Fruit fly (Drosophila melanogaster) whole organism, embryonic: Measurements from ENCODE around the gene Ada1-2.

ENCODE experiments used
- Adf1 ChIP-seq: fragments of 200-800 bp; sonication (Bioruptor generic); IDR thresholded peaks from 2 replicates; pipeline ENCODE4 v1.3.6; 2022; ENCODE audit warnings: missing biosample characterization, missing genetic modification characterization
- Bteb2 ChIP-seq: fragments of 200-800 bp; sonication (Bioruptor generic); optimal IDR thresholded peaks from 2 replicates; lab custom pipeline; 2016; ENCODE audit warnings: missing biosample characterization, missing genetic modification characterization
- CG10274 ChIP-seq: fragments of 200-800 bp; sonication (Bioruptor generic); optimal IDR thresholded peaks from 3 replicates; lab custom pipeline; 2017; ENCODE audit warnings: missing biosample characterization, mild to moderate bottlenecking, missing genetic modification characterization
- CG10654 ChIP-seq: fragments of 200-800 bp; sonication (Bioruptor generic); optimal IDR thresholded peaks from 2 replicates; lab custom pipeline; 2016; ENCODE audit warnings: missing biosample characterization, missing genetic modification characterization
- CG10979 ChIP-seq: fragments of 200-800 bp; sonication (Bioruptor generic); optimal IDR thresholded peaks from 2 replicates; lab custom pipeline; 2018; ENCODE audit warnings: missing biosample characterization, mild to moderate bottlenecking, missing genetic modification characterization, moderate library complexity
- CG11504 ChIP-seq: fragments of 200-800 bp; sonication (Bioruptor generic); optimal IDR thresholded peaks from 3 replicates; lab custom pipeline; 2019; ENCODE audit warnings: missing biosample characterization, mild to moderate bottlenecking, missing genetic modification characterization, moderate library complexity
- CG11695 ChIP-seq: fragments of 200-800 bp; sonication (Bioruptor generic); IDR thresholded peaks from 3 replicates; pipeline ENCODE4 v1.3.6; 2022; ENCODE audit warnings: missing biosample characterization, missing genetic modification characterization
- CG13296 ChIP-seq: fragments of 200-800 bp; sonication (Bioruptor generic); optimal IDR thresholded peaks from 3 replicates; lab custom pipeline; 2018; ENCODE audit warnings: missing biosample characterization, mild to moderate bottlenecking, missing genetic modification characterization
- CG14710 ChIP-seq: fragments of 200-800 bp; sonication (Bioruptor generic); optimal IDR thresholded peaks from 3 replicates; lab custom pipeline; 2019; ENCODE audit warnings: missing biosample characterization, mild to moderate bottlenecking, missing genetic modification characterization, moderate library complexity
- CG1603 ChIP-seq: fragments of 200-800 bp; sonication (Bioruptor generic); optimal IDR thresholded peaks from 2 replicates; lab custom pipeline; 2019; ENCODE audit warnings: missing biosample characterization, mild to moderate bottlenecking, missing genetic modification characterization, moderate library complexity
- CG1647 ChIP-seq: fragments of 200-800 bp; sonication (Bioruptor generic); optimal IDR thresholded peaks from 3 replicates; lab custom pipeline; 2016; ENCODE audit warnings: missing biosample characterization, missing genetic modification characterization
- CG1832 ChIP-seq: fragments of 200-800 bp; sonication (Bioruptor generic); optimal IDR thresholded peaks from 2 replicates; lab custom pipeline; 2017; ENCODE audit warnings: missing biosample characterization, mild to moderate bottlenecking, missing genetic modification characterization, inconsistent platforms
- CG2116 ChIP-seq: fragments of 200-800 bp; sonication (Bioruptor generic); optimal IDR thresholded peaks from 3 replicates; lab custom pipeline; 2018; ENCODE audit warnings: missing biosample characterization, mild to moderate bottlenecking, missing genetic modification characterization
- CG2889 ChIP-seq: fragments of 200-800 bp; sonication (Bioruptor generic); IDR thresholded peaks from 3 replicates; pipeline ENCODE4 v1.3.6; 2022; ENCODE audit warnings: missing biosample characterization, missing genetic modification characterization
- CG30431 ChIP-seq: fragments of 200-800 bp; sonication (Bioruptor generic); optimal IDR thresholded peaks from 2 replicates; lab custom pipeline; 2017; ENCODE audit warnings: missing biosample characterization, missing genetic modification characterization
- CG3847 ChIP-seq: fragments of 200-800 bp; sonication (Bioruptor generic); IDR thresholded peaks from 2 replicates; pipeline ENCODE4 v1.3.6; 2022; ENCODE audit warnings: missing biosample characterization, missing genetic modification characterization
- CG4707 ChIP-seq: fragments of 200-800 bp; sonication (Bioruptor generic); optimal IDR thresholded peaks from 2 replicates; lab custom pipeline; 2018; ENCODE audit warnings: missing biosample characterization, mild to moderate bottlenecking, missing genetic modification characterization, moderate library complexity
- CG6175 ChIP-seq: fragments of 200-800 bp; sonication (Bioruptor generic); IDR thresholded peaks from 3 replicates; pipeline ENCODE4 v1.3.6; 2022; ENCODE audit warnings: missing biosample characterization, missing genetic modification characterization
- CG6272 ChIP-seq: fragments of 200-800 bp; sonication (Bioruptor generic); IDR thresholded peaks from 2 replicates; pipeline ENCODE4 v1.3.6; 2022; ENCODE audit warnings: missing biosample characterization, missing genetic modification characterization
- CG8944 ChIP-seq: fragments of 200-800 bp; sonication (Bioruptor generic); optimal IDR thresholded peaks from 3 replicates; lab custom pipeline; 2016; ENCODE audit warnings: missing biosample characterization, missing genetic modification characterization
- CG9215 ChIP-seq: fragments of 200-800 bp; sonication (Bioruptor generic); IDR thresholded peaks from 2 replicates; pipeline ENCODE4 v1.3.6; 2022; ENCODE audit warnings: missing biosample characterization, missing genetic modification characterization
- CoRest ChIP-seq: fragments of 200-800 bp; sonication (Bioruptor generic); optimal IDR thresholded peaks from 3 replicates; lab custom pipeline; 2018; ENCODE audit warnings: missing biosample characterization, mild to moderate bottlenecking, missing genetic modification characterization, moderate library complexity
- Dip2 ChIP-seq: fragments of 200-800 bp; sonication (Bioruptor generic); IDR thresholded peaks from 2 replicates; pipeline ENCODE4 v1.3.6; 2022; ENCODE audit warnings: missing biosample characterization, missing genetic modification characterization
- Dll ChIP-seq: fragments of 200-800 bp; sonication (Bioruptor generic); IDR thresholded peaks from 4 replicates; pipeline ENCODE4 v1.3.6; 2022; ENCODE audit warnings: missing biosample characterization, missing genetic modification characterization; ENCODE audit not compliant: partially characterized antibody
- Drgx ChIP-seq: fragments of 200-800 bp; sonication (Bioruptor generic); IDR thresholded peaks from 2 replicates; pipeline ENCODE4 v1.3.6; 2022; ENCODE audit warnings: missing biosample characterization, missing genetic modification characterization
- E2f2 ChIP-seq: fragments of 200-800 bp; sonication (Bioruptor generic); IDR thresholded peaks from 2 replicates; pipeline ENCODE4 v1.3.6; 2022; ENCODE audit warnings: missing biosample characterization, missing genetic modification characterization
- Ets65A ChIP-seq: fragments of 200-800 bp; sonication (Bioruptor generic); peaks from one replicate; lab custom pipeline; 2016; ENCODE audit warnings: missing biosample characterization, missing genetic modification characterization
- Ets97D ChIP-seq: fragments of 200-800 bp; sonication (Bioruptor generic); optimal IDR thresholded peaks from 3 replicates; lab custom pipeline; 2016; ENCODE audit warnings: missing biosample characterization, missing genetic modification characterization
- Fer3 ChIP-seq: fragments of 200-800 bp; sonication (Bioruptor generic); optimal IDR thresholded peaks from 2 replicates; lab custom pipeline; 2018; ENCODE audit warnings: missing biosample characterization, mild to moderate bottlenecking, missing genetic modification characterization, moderate library complexity
- Hr39 ChIP-seq: fragments of >200 bp; optimal IDR thresholded peaks from 2 replicates; lab custom pipeline; 2017
- Lhr ChIP-seq: fragments of 200-800 bp; sonication (Bioruptor generic); optimal IDR thresholded peaks from 3 replicates; lab custom pipeline; 2017; ENCODE audit warnings: mild to moderate bottlenecking, missing biosample characterization, missing genetic modification reagents, missing genetic modification characterization
- Mad ChIP-seq: fragments of 200-800 bp; sonication (Bioruptor generic); optimal IDR thresholded peaks from 2 replicates; lab custom pipeline; 2016; ENCODE audit warnings: missing biosample characterization, missing genetic modification characterization
- Med ChIP-seq: fragments of 200-800 bp; sonication (Bioruptor generic); peaks from one replicate; lab custom pipeline; 2016; ENCODE audit warnings: missing biosample characterization, missing genetic modification characterization, mild to moderate bottlenecking, inconsistent platforms, moderate library complexity
- NFAT ChIP-seq: fragments of 200-800 bp; sonication (Bioruptor generic); IDR thresholded peaks from 2 replicates; pipeline ENCODE4 v1.3.6; 2022; ENCODE audit warnings: missing biosample characterization, missing genetic modification characterization
- al ChIP-seq: fragments of 200-800 bp; sonication (Bioruptor generic); IDR thresholded peaks from 2 replicates; pipeline ENCODE4 v1.3.6; 2022; ENCODE audit warnings: missing biosample characterization, missing genetic modification characterization
- ara ChIP-seq: fragments of 200-800 bp; sonication (Bioruptor generic); IDR thresholded peaks from 2 replicates; pipeline ENCODE4 v1.3.6; 2022; ENCODE audit warnings: missing biosample characterization, missing genetic modification characterization
- gcm2 ChIP-seq: fragments of 200-800 bp; sonication (Bioruptor generic); optimal IDR thresholded peaks from 2 replicates; lab custom pipeline; 2016; ENCODE audit warnings: missing biosample characterization, missing genetic modification characterization
- gfzf ChIP-seq: fragments of 200-800 bp; sonication (Bioruptor generic); optimal IDR thresholded peaks from 2 replicates; lab custom pipeline; 2016; ENCODE audit warnings: missing biosample characterization, mild to moderate bottlenecking, missing genetic modification characterization, moderate library complexity
- grau ChIP-seq: fragments of 200-800 bp; optimal IDR thresholded peaks from 3 replicates; lab custom pipeline; 2019; ENCODE audit warnings: missing biosample characterization, mild to moderate bottlenecking, missing genetic modification characterization, moderate library complexity
- gt ChIP-seq: fragments of 200-800 bp; sonication (Bioruptor generic); IDR thresholded peaks from 2 replicates; pipeline ENCODE4 v1.3.6; 2022; ENCODE audit warnings: missing biosample characterization, missing genetic modification characterization
- hbn ChIP-seq: fragments of 200-800 bp; sonication (Bioruptor generic); IDR thresholded peaks from 2 replicates; pipeline ENCODE4 v1.3.6; 2022; ENCODE audit warnings: missing biosample characterization, missing genetic modification characterization; ENCODE audit not compliant: partially characterized antibody
- hth ChIP-seq: fragments of >200 bp; optimal IDR thresholded peaks from 2 replicates; lab custom pipeline; 2017; ENCODE audit warnings: inconsistent platforms
- lbe ChIP-seq: fragments of 200-800 bp; sonication (Bioruptor generic); optimal IDR thresholded peaks from 2 replicates; lab custom pipeline; 2016; ENCODE audit warnings: missing biosample characterization, mild to moderate bottlenecking, missing genetic modification characterization
- mirr ChIP-seq: fragments of 200-800 bp; sonication (Bioruptor generic); optimal IDR thresholded peaks from 3 replicates; lab custom pipeline; 2018; ENCODE audit warnings: missing biosample characterization, mild to moderate bottlenecking, missing genetic modification characterization
- psq ChIP-seq: fragments of 200-800 bp; sonication (Bioruptor generic); optimal IDR thresholded peaks from 2 replicates; lab custom pipeline; 2017; ENCODE audit warnings: missing biosample characterization, missing genetic modification characterization
- salm ChIP-seq: fragments of 200-800 bp; sonication (Bioruptor generic); optimal IDR thresholded peaks from 2 replicates; lab custom pipeline; 2018; ENCODE audit warnings: missing biosample characterization, mild to moderate bottlenecking, missing genetic modification characterization
- sc ChIP-seq, 3 experiments: fragments of >200 bp in 2 of 3; fragments of 200-800 bp in 1 of 3; sonication (Bioruptor generic) in 1 of 3; optimal IDR thresholded peaks; 2 replicates in 2 of 3; 3 replicates in 1 of 3; lab custom pipeline; 2017; ENCODE audit warnings: mild to moderate bottlenecking in 1 of 3, missing biosample characterization in 1 of 3, missing genetic modification characterization in 1 of 3, missing genetic modification reagents in 1 of 3
- sd ChIP-seq: fragments of 200-800 bp; sonication (Bioruptor generic); optimal IDR thresholded peaks from 3 replicates; lab custom pipeline; 2018; ENCODE audit warnings: missing biosample characterization, mild to moderate bottlenecking, missing genetic modification characterization, moderate library complexity
- slp2 ChIP-seq: fragments of 200-800 bp; sonication (Bioruptor generic); optimal IDR thresholded peaks from 2 replicates; lab custom pipeline; 2016; ENCODE audit warnings: missing biosample characterization, missing genetic modification characterization
- tgo ChIP-seq: fragments of 200-800 bp; sonication (Bioruptor generic); IDR thresholded peaks from 3 replicates; pipeline ENCODE4 v1.3.6; 2022; ENCODE audit warnings: missing biosample characterization, missing genetic modification characterization
- tin ChIP-seq: fragments of 200-800 bp; sonication (Bioruptor generic); optimal IDR thresholded peaks from 3 replicates; lab custom pipeline; 2016; ENCODE audit warnings: missing biosample characterization, missing genetic modification characterization
- tx ChIP-seq: fragments of 200-800 bp; sonication (Bioruptor generic); optimal IDR thresholded peaks from 2 replicates; lab custom pipeline; 2016; ENCODE audit warnings: missing biosample characterization, missing genetic modification characterization
- zfh2 ChIP-seq: fragments of 200-800 bp; sonication (Bioruptor generic); optimal IDR thresholded peaks from 2 replicates; lab custom pipeline; 2016; ENCODE audit warnings: missing biosample characterization, missing genetic modification characterization

Ada1-2 gene

DNA sequence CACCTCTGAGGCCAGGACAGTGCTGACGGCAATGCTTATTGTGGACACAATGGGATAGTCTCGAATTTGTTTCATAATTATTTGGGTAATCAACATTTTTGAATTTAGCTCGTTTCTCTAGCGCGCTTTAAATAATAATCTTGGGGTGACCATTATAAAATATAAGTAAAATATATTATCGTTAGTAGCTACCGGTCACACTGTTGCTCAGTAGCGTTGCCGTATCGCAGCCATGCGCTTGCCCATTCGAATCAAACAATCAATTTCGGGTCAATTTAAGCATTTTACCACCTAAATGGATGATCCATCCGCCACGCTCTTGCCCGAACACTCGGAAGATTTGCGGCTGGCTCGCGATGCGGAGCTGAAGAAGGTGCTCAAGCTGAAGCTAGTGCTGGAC, 3.0 kb upstream of the Ada1-2 start, which contains the start of the genes zuc and dgt2 (continued):
- TF ChIP-seq grau (tag; lab: Kevin White, UChicago) (no peak), tin (GFP tag; lab: Kevin White, UChicago) (no peak), Ets65A (GFP tag; lab: Kevin White, UChicago) (no peak), ara (no peak), psq (GFP tag; lab: Kevin White, UChicago) (no peak), mirr (GFP tag; lab: Kevin White, UChicago) (no peak), CG1832 (no peak), slp2 (GFP tag; lab: Kevin White, UChicago) (no peak), CG1603 (tag; lab: Kevin White, UChicago) (peak; percentile 45), sd (tag; lab: Kevin White, UChicago) (no peak), Med (GFP tag; lab: Kevin White, UChicago) (peak; percentile 72), E2f2 (GFP tag; lab: Robert Waterston, UW) (peak; percentile 92), Adf1 (no peak), CG10274 (no peak), tx (no peak), gt (no peak), CG10979 (no peak), CG9215 (no peak), CG2889 (GFP tag; lab: Robert Waterston, UW) (no peak), al (GFP tag; lab: Robert Waterston, UW) (no peak), hth (lab: Kevin White, UChicago) (no peak), CG30431 (GFP tag; lab: Kevin White, UChicago) (no peak), Bteb2 (GFP tag; lab: Kevin White, UChicago) (no peak), salm (no peak), Fer3 (no peak), CG6272 (GFP tag; lab: Robert Waterston, UW) (no peak), lbe (GFP tag; lab: Kevin White, UChicago) (no peak), CG1647 (GFP tag; lab: Kevin White, UChicago) (no peak), CG6175 (GFP tag; lab: Robert Waterston, UW) (no peak), tgo (GFP tag; lab: Robert Waterston, UW) (no peak), Hr39 (lab: Kevin White, UChicago) (no peak), CG11695 (GFP tag; lab: Robert Waterston, UW) (no peak), CG3847 (GFP tag; lab: Robert Waterston, UW) (peak; percentile 36; the same call in 1 of the 2 replicates), CG4707 (no peak), Ets97D (GFP tag; lab: Kevin White, UChicago) (peak; percentile 22), NFAT (GFP tag; lab: Robert Waterston, UW) (no peak), CG14710 (tag; lab: Kevin White, UChicago) (peak; percentile 14), hbn (GFP tag; lab: Robert Waterston, UW) (no peak), Dll (GFP tag; lab: Robert Waterston, UW) (0 out of 4 replicates have a peak, but pooled peaks have one; percentile 29), gfzf (GFP tag; lab: Kevin White, UChicago) (peak; percentile 67), zfh2 (GFP tag; lab: Kevin White, UChicago) (no peak), Dip2 (no peak), sc (optimal IDR thresholded peaks at IDR 0.05; lab: Kevin White, UChicago) (no peak), sc (GFP tag; optimal IDR thresholded peaks at IDR 0.05; lab: Kevin White, UChicago) (no peak), gcm2 (GFP tag; lab: Kevin White, UChicago) (no peak), CG8944 (no peak), CG11504 (tag; lab: Kevin White, UChicago) (no peak), Drgx (GFP tag; lab: Robert Waterston, UW) (no peak), Lhr (GFP tag; lab: Kevin White, UChicago) (peak; percentile 48), CG13296 (GFP tag; lab: Kevin White, UChicago) (no peak), CG10654 (GFP tag; lab: Kevin White, UChicago) (no peak), CG2116 (GFP tag; lab: Kevin White, UChicago) (peak; percentile 21), Mad (no peak), CoRest (peak; percentile 27)
